Worm (Caenorhabditis elegans): ENCODE data around the gene srw-109.

ce11 chrV:646129-646528 is 37.4 kb upstream of the srw-109 start, which contains the start of gene F48G7.12:
- TF ChIP-seq ceh-36 (tag; optimal IDR thresholded peaks at IDR 0.05) = no peak
- no peak for TF ChIP-seq tbx-37 (GFP tag; conservative IDR thresholded peaks at IDR 0.05)
- TF ChIP-seq pes-1 (GFP tag; IDR thresholded peaks at IDR 0.05) = no peak
- TF ChIP-seq ama-1 (optimal IDR thresholded peaks at IDR 0.05) = no peak
- no peak for TF ChIP-seq hmg-4 (GFP tag; optimal IDR thresholded peaks at IDR 0.05)
- no peak for TF ChIP-seq hnd-1 (tag; optimal IDR thresholded peaks at IDR 0.05)
- no peak for TF ChIP-seq sea-1 (GFP tag; conservative IDR thresholded peaks at IDR 0.05)
- TF ChIP-seq flt-1 (GFP tag; IDR thresholded peaks at IDR 0.05) = no peak
- TF ChIP-seq F13C5.2 (tag; optimal IDR thresholded peaks at IDR 0.05) = no peak
- TF ChIP-seq ets-7 (tag; optimal IDR thresholded peaks at IDR 0.05) = no peak
- no peak for TF ChIP-seq hmbx-1 (tag; optimal IDR thresholded peaks at IDR 0.05)
- no peak for TF ChIP-seq ceh-13 (GFP tag; optimal IDR thresholded peaks at IDR 0.05)

Measured in whole organism, early embryonic.